Worm (Caenorhabditis elegans) whole organism, L2 larva: Measurements from ENCODE around the gene pptr-2.
A peak's percentile ranks its signal among the peaks of the same experiment; 100 is the strongest.

Experiments used
- C34F6.9 ChIP-seq: fragments of 150-350 bp; optimal IDR thresholded peaks from 2 replicates; lab custom pipeline; 2014; ENCODE audit warnings: missing biosample characterization, missing genetic modification characterization
- Y55F3AM.14 ChIP-seq: fragments of 200-800 bp; sonication (Bioruptor generic); optimal IDR thresholded peaks from 2 replicates; lab custom pipeline; 2018; ENCODE audit warnings: mild to moderate bottlenecking, missing genetic modification characterization, missing compliant biosample characterization
- aly-2 ChIP-seq: fragments of 150-350 bp; optimal IDR thresholded peaks from 2 replicates; lab custom pipeline; 2014; ENCODE audit warnings: missing biosample characterization, missing genetic modification characterization
- ama-1 ChIP-seq: fragments of 150-350 bp; optimal IDR thresholded peaks from 2 replicates; lab custom pipeline; 2018; ENCODE audit warnings: inconsistent platforms
- blmp-1 ChIP-seq: sonication (generic microtip); optimal IDR thresholded peaks from 2 replicates; lab custom pipeline; 2017; ENCODE audit warnings: missing genetic modification characterization, mild to moderate bottlenecking, missing compliant biosample characterization, antibody characterized with exemption, moderate library complexity; ENCODE audit not compliant: insufficient read depth
- ceh-16 ChIP-seq: fragments of 150-350 bp; optimal IDR thresholded peaks from 2 replicates; lab custom pipeline; 2014; ENCODE audit warnings: missing biosample characterization, missing genetic modification characterization
- ceh-82 ChIP-seq: fragments of 150-350 bp; optimal IDR thresholded peaks from 2 replicates; lab custom pipeline; 2014; ENCODE audit warnings: missing biosample characterization, missing genetic modification characterization
- crh-2 ChIP-seq: sonication (generic microtip); optimal IDR thresholded peaks from 2 replicates; lab custom pipeline; 2017; ENCODE audit warnings: missing biosample characterization, missing genetic modification characterization
- egl-27 ChIP-seq: sonication (generic microtip); optimal IDR thresholded peaks from 3 replicates; lab custom pipeline; 2017; ENCODE audit warnings: missing biosample characterization, missing genetic modification reagents, missing genetic modification characterization
- elt-1 ChIP-seq: fragments of 150-350 bp; optimal IDR thresholded peaks from 2 replicates; lab custom pipeline; 2014; ENCODE audit warnings: missing biosample characterization, missing genetic modification characterization
- elt-3 ChIP-seq: sonication (generic microtip); optimal IDR thresholded peaks from 2 replicates; lab custom pipeline; 2017; ENCODE audit warnings: missing biosample characterization, missing genetic modification characterization
- gmeb-1 ChIP-seq: fragments of 150-350 bp; optimal IDR thresholded peaks from 2 replicates; lab custom pipeline; 2014; ENCODE audit warnings: missing biosample characterization, missing genetic modification characterization
- lin-11 ChIP-seq: fragments of 150-350 bp; sonication (generic microtip); optimal IDR thresholded peaks from 2 replicates; lab custom pipeline; 2014; ENCODE audit warnings: missing biosample characterization, missing genetic modification characterization, inconsistent platforms, mixed read lengths
- lin-13 ChIP-seq: fragments of 150-350 bp; optimal IDR thresholded peaks from 2 replicates; lab custom pipeline; 2014; ENCODE audit warnings: missing biosample characterization, missing genetic modification reagents, missing genetic modification characterization
- lin-39 ChIP-seq: fragments of 150-350 bp; optimal IDR thresholded peaks from 2 replicates; lab custom pipeline; 2014; ENCODE audit warnings: missing biosample characterization, missing genetic modification reagents, missing genetic modification characterization
- mab-5 ChIP-seq: fragments of 150-350 bp; optimal IDR thresholded peaks from 2 replicates; lab custom pipeline; 2014; ENCODE audit warnings: missing biosample characterization, missing genetic modification characterization
- mbf-1 ChIP-seq: sonication (generic microtip); optimal IDR thresholded peaks from 2 replicates; lab custom pipeline; 2017; ENCODE audit warnings: missing biosample characterization, missing genetic modification characterization
- mdl-1 ChIP-seq, 2 experiments: fragments of 150-350 bp in 1 of 2; sonication (generic microtip) in 1 of 2; optimal IDR thresholded peaks; 2 replicates each; lab custom pipeline; 2017; ENCODE audit warnings: missing biosample characterization in 2 of 2, missing genetic modification characterization in 2 of 2
- nhr-10 ChIP-seq: sonication (generic microtip); optimal IDR thresholded peaks from 2 replicates; lab custom pipeline; 2017; ENCODE audit warnings: missing biosample characterization, missing genetic modification characterization
- nhr-12 ChIP-seq: fragments of 150-350 bp; optimal IDR thresholded peaks from 2 replicates; lab custom pipeline; 2014; ENCODE audit warnings: missing biosample characterization, missing genetic modification characterization
- nhr-21 ChIP-seq: fragments of 150-350 bp; optimal IDR thresholded peaks from 2 replicates; lab custom pipeline; 2014; ENCODE audit warnings: missing biosample characterization, missing genetic modification characterization
- nhr-23 ChIP-seq: fragments of 150-350 bp; optimal IDR thresholded peaks from 2 replicates; lab custom pipeline; 2014; ENCODE audit warnings: missing biosample characterization, missing genetic modification reagents, missing genetic modification characterization
- skn-1 ChIP-seq: sonication (generic microtip); optimal IDR thresholded peaks from 2 replicates; lab custom pipeline; 2017; ENCODE audit warnings: missing biosample characterization, missing genetic modification characterization
- sma-3 ChIP-seq: sonication (generic microtip); optimal IDR thresholded peaks from 2 replicates; lab custom pipeline; 2016; ENCODE audit warnings: missing genetic modification reagents, missing genetic modification characterization, missing compliant biosample characterization
- sma-9 ChIP-seq, 2 experiments: fragments of 150-350 bp in 1 of 2; sonication (generic microtip) in 1 of 2; optimal IDR thresholded peaks; 2 replicates each; lab custom pipeline; 2014 to 2016; ENCODE audit warnings: missing genetic modification characterization in 2 of 2, mild to moderate bottlenecking in 1 of 2, missing biosample characterization in 1 of 2, missing compliant biosample characterization in 1 of 2, missing genetic modification reagents in 1 of 2, moderate library complexity in 1 of 2
- snpc-4 ChIP-seq: fragments of 150-350 bp; optimal IDR thresholded peaks from 2 replicates; lab custom pipeline; 2014; ENCODE audit warnings: missing biosample characterization, missing genetic modification characterization
- unc-39 ChIP-seq: fragments of 150-350 bp; optimal IDR thresholded peaks from 2 replicates; lab custom pipeline; 2014; ENCODE audit warnings: missing biosample characterization, missing genetic modification characterization
- zag-1 ChIP-seq: fragments of 150-350 bp; optimal IDR thresholded peaks from 2 replicates; lab custom pipeline; 2014; ENCODE audit warnings: missing biosample characterization, missing genetic modification characterization
- ztf-11 ChIP-seq: sonication (generic microtip); optimal IDR thresholded peaks from 2 replicates; lab custom pipeline; 2017; ENCODE audit warnings: missing biosample characterization, missing genetic modification characterization

The pptr-2 gene

DNA sequence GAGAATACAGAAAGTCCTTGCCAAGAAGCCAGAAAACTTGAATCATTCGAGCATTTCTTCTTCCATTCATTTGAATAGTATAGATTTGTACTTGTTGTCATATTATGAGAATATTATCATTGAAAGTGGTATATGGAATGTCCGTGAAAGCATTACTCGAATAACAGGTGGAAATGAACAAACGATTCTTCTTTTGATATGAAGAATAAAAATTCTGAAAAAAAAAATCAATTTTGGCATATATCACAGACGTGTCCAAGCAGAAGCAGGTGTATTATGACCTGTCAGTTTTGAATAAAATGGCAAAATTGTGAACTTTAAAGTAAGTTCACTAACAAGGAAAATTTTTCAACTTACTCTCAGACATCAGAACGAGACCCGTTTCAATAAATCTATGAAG, 22.3 kb upstream of the pptr-2 start, which contains the start of gene srh-75:
Gene srh-75, minus strand, starts transcription at position 101 of the 400 bp plus-strand sequence.
- TF ChIP-seq nhr-12 (tag; lab: Kevin White, UChicago) (no peak), gmeb-1 (tag; lab: Kevin White, UChicago) (no peak), egl-27 (tag; lab: Kevin White, UChicago) (no peak), C34F6.9 (no peak), sma-9 (GFP tag; optimal IDR thresholded peaks at IDR 0.05; lab: Kevin White, UChicago) (no peak), sma-9 (tag; optimal IDR thresholded peaks at IDR 0.05; lab: Kevin White, UChicago) (no peak), mdl-1 (tag; optimal IDR thresholded peaks at IDR 0.05; lab: Kevin White, UChicago) (no peak)

DNA sequence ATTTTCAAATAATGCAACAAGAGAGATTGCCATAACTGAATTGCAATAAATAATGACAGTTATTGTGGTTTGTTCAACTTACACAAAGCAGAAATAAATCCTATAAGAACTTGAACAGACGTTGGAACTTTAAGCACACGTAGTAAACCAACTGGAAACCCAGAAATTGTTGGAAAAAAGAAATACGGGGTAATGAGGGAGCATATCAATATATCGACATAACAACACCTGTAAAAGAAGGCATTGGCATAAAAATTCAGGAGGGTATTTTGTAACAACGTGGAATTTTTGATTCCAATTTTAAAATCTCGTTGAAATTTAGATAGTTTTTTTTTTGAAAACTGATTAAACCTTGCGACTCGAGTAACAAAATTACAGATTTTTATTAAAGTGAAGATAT, 21.8 kb upstream of the pptr-2 start:
- TF ChIP-seq sma-9 (GFP tag; optimal IDR thresholded peaks at IDR 0.05; lab: Kevin White, UChicago) (no peak), sma-9 (tag; optimal IDR thresholded peaks at IDR 0.05; lab: Kevin White, UChicago) (no peak), ama-1 (no peak), aly-2 (no peak)

DNA sequence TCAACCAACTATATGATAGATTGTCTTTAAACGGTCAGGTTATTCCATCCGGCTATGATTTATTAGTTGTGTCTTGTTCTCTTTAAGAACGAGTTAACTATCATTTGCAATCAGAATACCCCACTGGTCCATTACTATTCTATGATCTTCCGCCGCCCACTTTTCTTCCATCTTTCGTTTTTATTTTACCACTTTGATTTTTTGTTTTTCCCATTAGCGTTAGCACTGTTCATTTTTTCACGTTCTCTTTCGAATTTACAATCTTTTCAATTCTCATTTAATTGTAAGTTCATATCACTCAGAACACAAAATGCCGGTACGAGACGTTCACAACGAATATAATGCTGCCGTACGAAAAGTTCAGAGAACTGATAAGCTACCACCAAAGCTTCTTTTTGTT, 19.1 kb upstream of the pptr-2 start, which contains the start of gene T04C12.7:
Gene T04C12.7, plus strand, starts transcription at position 301 of the 400 bp plus-strand sequence.
- TF ChIP-seq mbf-1 (tag; lab: Kevin White, UChicago) (no peak), ztf-11 (no peak), Y55F3AM.14 (GFP tag; lab: Kevin White, UChicago) (no peak), snpc-4 (tag; lab: Kevin White, UChicago) (no peak)

- no peak for TF ChIP-seq lin-39 (tag; lab: Kevin White, UChicago)
- TF ChIP-seq elt-3 (tag; lab: Kevin White, UChicago) = no peak
- TF ChIP-seq C34F6.9 = no peak
- TF ChIP-seq crh-2 = no peak
- TF ChIP-seq nhr-21 (tag; lab: Kevin White, UChicago) = no peak
- no peak for TF ChIP-seq mab-5 (tag; lab: Kevin White, UChicago)
- no peak for TF ChIP-seq snpc-4 (tag; lab: Kevin White, UChicago)
- no peak for TF ChIP-seq elt-1
- TF ChIP-seq unc-39 (tag; lab: Kevin White, UChicago) = no peak
- no peak for TF ChIP-seq sma-9 (GFP tag; optimal IDR thresholded peaks at IDR 0.05; lab: Kevin White, UChicago)
- no peak for TF ChIP-seq sma-9 (tag; optimal IDR thresholded peaks at IDR 0.05; lab: Kevin White, UChicago)
- no peak for TF ChIP-seq skn-1 (tag; lab: Kevin White, UChicago)
- TF ChIP-seq lin-13 (GFP tag; lab: Kevin White, UChicago) = no peak
- no peak for TF ChIP-seq ceh-82 (tag; lab: Kevin White, UChicago)
- TF ChIP-seq sma-3 = no peak
- no peak for TF ChIP-seq nhr-23 (tag; lab: Kevin White, UChicago)
- no peak for TF ChIP-seq aly-2
- no peak for TF ChIP-seq nhr-12 (tag; lab: Kevin White, UChicago)
- no peak for TF ChIP-seq ama-1
- TF ChIP-seq mdl-1 (tag; optimal IDR thresholded peaks at IDR 0.05; lab: Kevin White, UChicago) = no peak
These were observed 17.2 kb upstream of the pptr-2 start, which contains the start of gene T04C12.33 for ce11 chrV:11051921-11052320. Gene T04C12.33, plus strand, starts transcription at chrV:11052221.

ce11 chrV:11048678-11049077, 13.9 kb upstream of the pptr-2 start, which contains the start of gene srh-74:
Gene srh-74, minus strand, starts transcription at chrV:11048778.
- TF ChIP-seq skn-1 (tag; lab: Kevin White, UChicago) = no peak
- TF ChIP-seq nhr-23 (tag; lab: Kevin White, UChicago) = no peak
- TF ChIP-seq nhr-12 (tag; lab: Kevin White, UChicago) = no peak
- TF ChIP-seq ama-1 = no peak
- TF ChIP-seq gmeb-1 (tag; lab: Kevin White, UChicago) = no peak
- no peak for TF ChIP-seq lin-13 (GFP tag; lab: Kevin White, UChicago)
- no peak for TF ChIP-seq zag-1 (tag; lab: Kevin White, UChicago)
- TF ChIP-seq lin-11 (tag; lab: Kevin White, UChicago) = no peak
- TF ChIP-seq nhr-10 (tag; lab: Kevin White, UChicago) = no peak
- TF ChIP-seq elt-1 = no peak
- TF ChIP-seq egl-27 (tag; lab: Kevin White, UChicago) = no peak
- no peak for TF ChIP-seq mab-5 (tag; lab: Kevin White, UChicago)
- TF ChIP-seq ceh-16 (tag; lab: Kevin White, UChicago) = no peak
- TF ChIP-seq mdl-1 (tag; optimal IDR thresholded peaks at IDR 0.05; lab: Kevin White, UChicago) = no peak
- TF ChIP-seq blmp-1 (tag; lab: Kevin White, UChicago) = no peak

DNA sequence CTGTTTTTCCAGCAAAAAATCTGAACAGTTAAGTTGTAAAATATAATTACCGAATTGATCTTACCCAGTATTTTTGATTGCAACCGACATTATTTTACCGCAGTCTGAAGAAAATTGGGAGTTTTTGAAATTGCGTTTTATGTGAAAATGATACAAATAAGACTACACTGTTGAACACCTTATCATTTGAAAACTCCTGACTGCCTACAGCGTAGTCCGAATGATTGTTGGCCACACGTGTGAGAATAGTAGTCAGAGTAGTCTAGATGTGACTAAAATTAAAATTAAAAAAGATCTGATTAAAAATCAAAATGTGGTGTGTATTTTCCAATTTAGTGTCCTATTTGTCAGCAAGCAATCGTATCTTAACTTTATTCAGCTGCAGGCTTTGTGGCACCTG, 12.0 kb upstream of the pptr-2 start, which contains the start of gene dhs-18:
Gene dhs-18, minus strand, starts transcription at position 104 of the 400 bp plus-strand sequence.
- TF ChIP-seq ceh-16 (tag; lab: Kevin White, UChicago) (no peak), sma-9 (GFP tag; optimal IDR thresholded peaks at IDR 0.05; lab: Kevin White, UChicago) (peak; percentile 30), sma-9 (tag; optimal IDR thresholded peaks at IDR 0.05; lab: Kevin White, UChicago) (no peak), lin-13 (GFP tag; lab: Kevin White, UChicago) (no peak), mbf-1 (tag; lab: Kevin White, UChicago) (no peak), crh-2 (peak; percentile 26)
